Worm (Caenorhabditis elegans): ENCODE measurements around the gene bcmo-1.

ce11 chrII:12810709-12811108, 19.8 kb upstream of the bcmo-1 start, which contains the start of gene Y46G5A.20:
- TF ChIP-seq elt-1 (tag; optimal IDR thresholded peaks at IDR 0.05) = no peak
- peak; percentile 14 for TF ChIP-seq pha-4 (tag; optimal IDR thresholded peaks at IDR 0.05)

Measured in whole organism, L3 larva.